Worm (Caenorhabditis elegans) whole organism, L4 larva: ENCODE measurements around the gene nhr-50.

ENCODE experiments used
- ceh-44 ChIP-seq: fragments of 200-800 bp; sonication (Bioruptor generic); IDR thresholded peaks from 2 replicates; pipeline ENCODE4 v1.3.6; 2022; ENCODE audit warnings: missing genetic modification reagents, missing genetic modification characterization, missing compliant biosample characterization
- ceh-82 ChIP-seq: sonication (generic microtip); optimal IDR thresholded peaks from 2 replicates; lab custom pipeline; 2017; ENCODE audit warnings: missing biosample characterization, missing genetic modification characterization
- ces-1 ChIP-seq: fragments of 150-350 bp; sonication (generic microtip); optimal IDR thresholded peaks from 4 replicates; lab custom pipeline; 2014; ENCODE audit warnings: missing biosample characterization, missing genetic modification reagents, missing genetic modification characterization
- mep-1 ChIP-seq: fragments of 150-350 bp; sonication (generic microtip); optimal IDR thresholded peaks from 3 replicates; lab custom pipeline; 2014; ENCODE audit warnings: missing biosample characterization, missing genetic modification characterization
- nhr-11 ChIP-seq: fragments of 150-350 bp; optimal IDR thresholded peaks from 2 replicates; lab custom pipeline; 2014; ENCODE audit warnings: missing biosample characterization, missing genetic modification characterization
- nhr-76 ChIP-seq: fragments of 150-350 bp; optimal IDR thresholded peaks from 2 replicates; lab custom pipeline; 2014; ENCODE audit warnings: missing biosample characterization, missing genetic modification characterization
- pha-4 ChIP-seq, 2 experiments: fragments of 150-350 bp in 1 of 2; fragments of 200-800 bp in 1 of 2; sonication (Bioruptor generic) in 1 of 2; IDR thresholded peaks in 1 of 2; optimal IDR thresholded peaks in 1 of 2; 2 replicates each; pipeline versions ENCODE4 v1.3.6 to Lab custom; 2014 to 2022; ENCODE audit warnings: missing genetic modification characterization in 2 of 2, missing genetic modification reagents in 2 of 2, missing biosample characterization in 1 of 2, missing compliant biosample characterization in 1 of 2
- snpc-4 ChIP-seq: fragments of 150-350 bp; optimal IDR thresholded peaks from 2 replicates; lab custom pipeline; 2014; ENCODE audit warnings: missing biosample characterization, missing genetic modification characterization
- unc-62 ChIP-seq, 3 experiments: fragments of 150-350 bp in 1 of 3; sonication (generic microtip); optimal IDR thresholded peaks in 2 of 3; peaks in 1 of 3; 1 replicate in 1 of 3; 2 replicates in 2 of 3; lab custom pipeline; 2014 to 2017; ENCODE audit warnings: missing biosample characterization in 3 of 3, missing genetic modification characterization in 3 of 3, missing genetic modification reagents in 3 of 3, missing genotype in 1 of 3
- zag-1 ChIP-seq: fragments of 150-350 bp; optimal IDR thresholded peaks from 2 replicates; lab custom pipeline; 2014; ENCODE audit warnings: missing biosample characterization, missing genetic modification characterization

ce11 chrV:16046573-16046972, 46.1 kb upstream of the nhr-50 start, which contains the start of gene ZK285.2:
- no peak for TF ChIP-seq nhr-11
- TF ChIP-seq zag-1 (tag; lab: Kevin White, UChicago) = no peak
- TF ChIP-seq ceh-44 (GFP tag; lab: Robert Waterston, UW) = no peak
- TF ChIP-seq unc-62 (GFP tag; optimal IDR thresholded peaks at IDR 0.05 in 1 of 2; lab: Kevin White, UChicago) = no peak
- no peak for TF ChIP-seq unc-62 (tag; optimal IDR thresholded peaks at IDR 0.05; lab: Kevin White, UChicago)
- TF ChIP-seq ceh-82 (tag; lab: Kevin White, UChicago) = no peak
- TF ChIP-seq pha-4 (GFP tag; IDR thresholded peaks at IDR 0.05; lab: Robert Waterston, UW) = no peak
- no peak for TF ChIP-seq pha-4 (tag; optimal IDR thresholded peaks at IDR 0.05; lab: Kevin White, UChicago)
- TF ChIP-seq ces-1 (GFP tag; lab: Kevin White, UChicago) = no peak
- no peak for TF ChIP-seq nhr-76 (tag; lab: Kevin White, UChicago)
- no peak for TF ChIP-seq snpc-4 (tag; lab: Kevin White, UChicago)
- TF ChIP-seq mep-1 (tag; lab: Kevin White, UChicago) = no peak
